Worm (Caenorhabditis elegans): ENCODE data around the gene smf-1.

smf-1 gene

DNA sequence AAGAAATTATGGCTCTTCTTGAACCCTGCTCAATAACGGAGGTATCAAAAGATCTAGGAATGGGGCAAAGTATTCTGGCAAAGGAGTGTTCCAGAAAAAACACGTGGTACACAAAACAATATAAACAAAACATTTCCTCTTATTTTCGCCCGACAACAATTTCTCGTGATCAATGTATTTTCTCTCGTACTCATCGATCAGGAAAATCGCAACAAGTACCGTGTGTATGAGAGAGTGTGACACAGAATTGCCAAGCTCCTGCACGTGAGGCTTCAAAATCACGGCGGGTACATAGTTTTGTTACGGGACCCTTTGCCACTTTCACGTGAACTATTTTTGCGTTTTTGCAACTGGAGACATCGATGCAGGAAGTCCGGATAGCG lies 18.1 kb upstream of the smf-1 start (continued):
- no peak for TF ChIP-seq nhr-80 (tag; optimal IDR thresholded peaks at IDR 0.05)
- TF ChIP-seq mcd-1 (GFP tag; IDR thresholded peaks at IDR 0.05): no peak
- TF ChIP-seq F39B2.1 (GFP tag; IDR thresholded peaks at IDR 0.05): no peak
- no peak for TF ChIP-seq F10E7.11 (tag; optimal IDR thresholded peaks at IDR 0.05)
- no peak for TF ChIP-seq die-1 (tag; optimal IDR thresholded peaks at IDR 0.05)
- TF ChIP-seq ceh-40 (GFP tag; IDR thresholded peaks at IDR 0.05): no peak
- TF ChIP-seq xnd-1 (tag; optimal IDR thresholded peaks at IDR 0.05): no peak
- TF ChIP-seq hrde-1 (tag; optimal IDR thresholded peaks at IDR 0.05; ENCODE audit: borderline replicate concordance): no peak
- TF ChIP-seq fkh-3 (tag; optimal IDR thresholded peaks at IDR 0.05): no peak
- TF ChIP-seq nfyb-1 (GFP tag; IDR thresholded peaks at IDR 0.05): no peak
- TF ChIP-seq hsf-1 (GFP tag; IDR thresholded peaks at IDR 0.05): peak; percentile 34; the same call in 1 of the 2 replicates
- no peak for TF ChIP-seq hmg-20 (GFP tag; IDR thresholded peaks at IDR 0.05)
- 0 out of 2 replicates have a peak, but pooled peaks have one; percentile 31 for TF ChIP-seq egl-44 (GFP tag; IDR thresholded peaks at IDR 0.05)
- no peak for TF ChIP-seq tbp1 (GFP tag; optimal IDR thresholded peaks at IDR 0.05)
- TF ChIP-seq nfya-2 (GFP tag; IDR thresholded peaks at IDR 0.05): no peak
- TF ChIP-seq F57C9.4 (tag; optimal IDR thresholded peaks at IDR 0.05): no peak
- no peak for TF ChIP-seq lin-40 (tag; optimal IDR thresholded peaks at IDR 0.05)
- TF ChIP-seq somi-1 (GFP tag; optimal IDR thresholded peaks at IDR 0.05): peak; percentile 36
- TF ChIP-seq rec-8 (tag; optimal IDR thresholded peaks at IDR 0.05): no peak
- no peak for TF ChIP-seq ceh-58 (GFP tag; IDR thresholded peaks at IDR 0.05)
- TF ChIP-seq lin-35 (GFP tag; optimal IDR thresholded peaks at IDR 0.05): no peak
- no peak for TF ChIP-seq rcor-1 (GFP tag; IDR thresholded peaks at IDR 0.05)
- TF ChIP-seq let-526 (GFP tag; IDR thresholded peaks at IDR 0.05): peak; percentile 56; the same call in 1 of the 2 replicates
- TF ChIP-seq ZK185.1 (tag; optimal IDR thresholded peaks at IDR 0.05; ENCODE audit: poor library complexity, severe bottlenecking): no peak
- no peak for TF ChIP-seq dpl-1 (GFP tag; optimal IDR thresholded peaks at IDR 0.05)
- no peak for TF ChIP-seq B0261.1 (tag; optimal IDR thresholded peaks at IDR 0.05)
- no peak for TF ChIP-seq cebp-1 (GFP tag; IDR thresholded peaks at IDR 0.05)
- TF ChIP-seq cebp-1 (tag; optimal IDR thresholded peaks at IDR 0.05): no peak

- TF ChIP-seq T07F8.4 (tag; optimal IDR thresholded peaks at IDR 0.05): no peak
- TF ChIP-seq attf-6 (GFP tag; IDR thresholded peaks at IDR 0.05): no peak
- TF ChIP-seq bed-2 (GFP tag; IDR thresholded peaks at IDR 0.05): no peak
- TF ChIP-seq ceh-27 (GFP tag; optimal IDR thresholded peaks at IDR 0.05): peak; percentile 24
- TF ChIP-seq tbx-9 (tag; optimal IDR thresholded peaks at IDR 0.05; ENCODE audit: borderline replicate concordance): no peak
- no peak for TF ChIP-seq mcd-1 (GFP tag; IDR thresholded peaks at IDR 0.05)
- peak; percentile 23 for TF ChIP-seq zfh-2 (GFP tag; conservative IDR thresholded peaks at IDR 0.05)
- TF ChIP-seq ccch-3 (GFP tag; optimal IDR thresholded peaks at IDR 0.05): no peak
- peak in 1 of 3 experiments; percentile 8 for TF ChIP-seq lin-35 (GFP tag; optimal IDR thresholded peaks at IDR 0.05)
- no peak for TF ChIP-seq lin-54 (GFP tag; optimal IDR thresholded peaks at IDR 0.05)
- TF ChIP-seq B0261.1 (tag; optimal IDR thresholded peaks at IDR 0.05): no peak
- TF ChIP-seq F55B11.4 (tag; optimal IDR thresholded peaks at IDR 0.05; ENCODE audit: borderline replicate concordance, insufficient read depth): no peak
- TF ChIP-seq ama-1 (optimal IDR thresholded peaks at IDR 0.05): no peak
- peak in 1 of 2 experiments; percentile 24 for TF ChIP-seq ama-1 (GFP tag; optimal IDR thresholded peaks at IDR 0.05)
These were observed 17.6 kb upstream of the smf-1 start for ce11 chrX:6740282-6740982.
